Worm (Caenorhabditis elegans) whole organism, L4 larva: ENCODE measurements around the gene dex-1.

Experiments
- D1046.2 ChIP-seq: fragments of 200-800 bp; sonication (Bioruptor generic); IDR thresholded peaks from 2 replicates; pipeline ENCODE4 v1.3.6; 2022; ENCODE audit warnings: missing genetic modification characterization, missing compliant biosample characterization
- F10B5.3 ChIP-seq: sonication (generic microtip); optimal IDR thresholded peaks from 2 replicates; lab custom pipeline; 2016; ENCODE audit warnings: mild to moderate bottlenecking, missing genetic modification characterization, missing compliant biosample characterization
- F26F4.8 ChIP-seq: fragments of 200-800 bp; sonication (Bioruptor generic); conservative IDR thresholded peaks from 2 replicates; pipeline ENCODE4 v1.3.6; 2022; ENCODE audit warnings: missing genetic modification characterization, missing compliant biosample characterization
- F37D6.2 ChIP-seq: sonication (generic microtip); optimal IDR thresholded peaks from 2 replicates; lab custom pipeline; 2016; ENCODE audit warnings: mild to moderate bottlenecking, missing genetic modification characterization, missing compliant biosample characterization
- F49E8.2 ChIP-seq: sonication (generic microtip); optimal IDR thresholded peaks from 2 replicates; lab custom pipeline; 2016; ENCODE audit warnings: missing compliant biosample characterization, mild to moderate bottlenecking, missing genetic modification characterization, borderline replicate concordance
- R02D3.7 ChIP-seq: fragments of 150-350 bp; sonication (generic microtip); optimal IDR thresholded peaks from 3 replicates; lab custom pipeline; 2014; ENCODE audit warnings: missing biosample characterization, missing genetic modification characterization
- T20F7.1 ChIP-seq: fragments of 200-800 bp; sonication (Bioruptor generic); optimal IDR thresholded peaks from 2 replicates; lab custom pipeline; 2018; ENCODE audit warnings: mild to moderate bottlenecking, missing genetic modification characterization, missing compliant biosample characterization
- T26A8.4 ChIP-seq: fragments of 200-800 bp; sonication (Bioruptor generic); IDR thresholded peaks from 2 replicates; pipeline ENCODE4 v1.3.6; 2022; ENCODE audit warnings: missing genetic modification characterization, missing compliant biosample characterization
- Y105C5A.15 ChIP-seq: fragments of 200-800 bp; sonication (Bioruptor generic); IDR thresholded peaks from 2 replicates; pipeline ENCODE4 v1.3.6; 2022; ENCODE audit warnings: missing genetic modification characterization, missing compliant biosample characterization
- Y48G9A.11 ChIP-seq: fragments of 200-800 bp; sonication (Bioruptor generic); IDR thresholded peaks from 2 replicates; pipeline ENCODE4 v1.3.6; 2022; ENCODE audit warnings: missing genetic modification reagents, missing genetic modification characterization, missing compliant biosample characterization
- Y75B8A.6 ChIP-seq: fragments of 200-800 bp; sonication (Bioruptor generic); IDR thresholded peaks from 2 replicates; pipeline ENCODE4 v1.3.6; 2022; ENCODE audit warnings: missing genetic modification reagents, missing genetic modification characterization, missing compliant biosample characterization
- ZK546.5 ChIP-seq, 2 experiments: sonication (generic microtip); optimal IDR thresholded peaks; 2 replicates each; lab custom pipeline; 2017; ENCODE audit warnings: missing biosample characterization in 2 of 2, missing genetic modification characterization in 2 of 2
- aha-1 ChIP-seq: fragments of 150-350 bp; peaks from one replicate; lab custom pipeline; 2014; ENCODE audit warnings: missing biosample characterization, missing genetic modification characterization
- arid-1 ChIP-seq: fragments of 200-800 bp; sonication (Bioruptor generic); conservative IDR thresholded peaks from 2 replicates; pipeline ENCODE4 v1.3.6; 2022; ENCODE audit warnings: missing genetic modification reagents, missing genetic modification characterization, missing compliant biosample characterization
- attf-4 ChIP-seq: sonication (generic microtip); optimal IDR thresholded peaks from 3 replicates; lab custom pipeline; 2017; ENCODE audit warnings: missing biosample characterization, missing genetic modification characterization
- ceh-20 ChIP-seq: fragments of 200-800 bp; sonication (Bioruptor generic); IDR thresholded peaks from 2 replicates; pipeline ENCODE4 v1.3.6; 2022; ENCODE audit warnings: missing genetic modification reagents, missing genetic modification characterization, missing compliant biosample characterization
- ceh-28 ChIP-seq: fragments of 150-350 bp; optimal IDR thresholded peaks from 2 replicates; lab custom pipeline; 2014; ENCODE audit warnings: missing biosample characterization, missing genetic modification reagents, missing genetic modification characterization
- ceh-32 ChIP-seq: sonication (generic microtip); optimal IDR thresholded peaks from 2 replicates; lab custom pipeline; 2016; ENCODE audit warnings: mild to moderate bottlenecking, missing genetic modification characterization, missing compliant biosample characterization; ENCODE audit not compliant: poor library complexity
- ceh-62 ChIP-seq: sonication (generic microtip); optimal IDR thresholded peaks from 2 replicates; lab custom pipeline; 2017; ENCODE audit warnings: missing biosample characterization, missing genetic modification characterization
- ces-1 ChIP-seq: fragments of 150-350 bp; sonication (generic microtip); optimal IDR thresholded peaks from 4 replicates; lab custom pipeline; 2014; ENCODE audit warnings: missing biosample characterization, missing genetic modification reagents, missing genetic modification characterization
- daf-12 ChIP-seq: fragments of 150-350 bp; optimal IDR thresholded peaks from 2 replicates; lab custom pipeline; 2014; ENCODE audit warnings: missing biosample characterization, missing genetic modification reagents, missing genetic modification characterization
- daf-16 ChIP-seq, 3 experiments: sonication (generic microtip); optimal IDR thresholded peaks; 2 replicates each; lab custom pipeline; 2016 to 2017; ENCODE audit warnings: missing genetic modification characterization in 3 of 3, missing genetic modification reagents in 3 of 3, mild to moderate bottlenecking in 2 of 3, missing compliant biosample characterization in 2 of 3, missing biosample characterization in 1 of 3, moderate library complexity in 1 of 3
- daf-8 ChIP-seq: fragments of 200-800 bp; sonication (Bioruptor generic); IDR thresholded peaks from 2 replicates; pipeline ENCODE4 v1.3.6; 2022; ENCODE audit warnings: missing genetic modification characterization, missing compliant biosample characterization
- dmd-9 ChIP-seq: fragments of 200-800 bp; sonication (Bioruptor generic); IDR thresholded peaks from 2 replicates; pipeline ENCODE4 v1.3.6; 2022; ENCODE audit warnings: missing genetic modification reagents, missing genetic modification characterization, missing compliant biosample characterization
- duxl-1 ChIP-seq: sonication (generic microtip); optimal IDR thresholded peaks from 2 replicates; lab custom pipeline; 2016; ENCODE audit warnings: mild to moderate bottlenecking, missing genetic modification characterization, moderate library complexity, missing compliant biosample characterization; ENCODE audit not compliant: poor library complexity
- fkh-10 ChIP-seq: fragments of 150-350 bp; optimal IDR thresholded peaks from 2 replicates; lab custom pipeline; 2014; ENCODE audit warnings: missing biosample characterization, missing genetic modification reagents, missing genetic modification characterization
- fos-1 ChIP-seq: fragments of 150-350 bp; optimal IDR thresholded peaks from 2 replicates; lab custom pipeline; 2014; ENCODE audit warnings: missing biosample characterization, missing genetic modification characterization
- hlh-30 ChIP-seq: sonication (generic microtip); optimal IDR thresholded peaks from 2 replicates; lab custom pipeline; 2017; ENCODE audit warnings: antibody characterized with exemption, mild to moderate bottlenecking, missing genetic modification characterization, missing compliant biosample characterization; ENCODE audit not compliant: insufficient read depth
- lim-7 ChIP-seq: fragments of 200-800 bp; sonication (Bioruptor generic); IDR thresholded peaks from 2 replicates; pipeline ENCODE4 v1.3.6; 2022; ENCODE audit warnings: missing genetic modification characterization, missing compliant biosample characterization
- lin-15B ChIP-seq: fragments of 150-350 bp; sonication (generic microtip); optimal IDR thresholded peaks from 3 replicates; lab custom pipeline; 2014; ENCODE audit warnings: missing biosample characterization, missing genetic modification characterization
- lin-39 ChIP-seq: fragments of 150-350 bp; optimal IDR thresholded peaks from 2 replicates; lab custom pipeline; 2014; ENCODE audit warnings: missing biosample characterization, missing genetic modification reagents, missing genetic modification characterization
- lsy-2 ChIP-seq, 2 experiments: fragments of 150-350 bp in 1 of 2; sonication (generic microtip) in 1 of 2; optimal IDR thresholded peaks; 2 replicates each; lab custom pipeline; 2014 to 2017; ENCODE audit warnings: missing biosample characterization in 2 of 2, missing genetic modification characterization in 2 of 2
- mdl-1 ChIP-seq, 2 experiments: fragments of 150-350 bp in 1 of 2; sonication (generic microtip) in 1 of 2; optimal IDR thresholded peaks; 2 replicates each; lab custom pipeline; 2014 to 2017; ENCODE audit warnings: missing biosample characterization in 2 of 2, missing genetic modification characterization in 2 of 2
- mdt-29 ChIP-seq: fragments of 200-800 bp; sonication (Bioruptor generic); IDR thresholded peaks from 2 replicates; pipeline ENCODE4 v1.3.6; 2022; ENCODE audit warnings: missing genetic modification reagents, missing genetic modification characterization, missing compliant biosample characterization
- mes-2 ChIP-seq: sonication (generic microtip); optimal IDR thresholded peaks from 2 replicates; lab custom pipeline; 2016; ENCODE audit warnings: missing genotype, mild to moderate bottlenecking, missing genetic modification characterization, missing compliant biosample characterization; ENCODE audit not compliant: poor library complexity, severe bottlenecking
- mxl-3 ChIP-seq: fragments of 200-800 bp; sonication (Bioruptor generic); optimal IDR thresholded peaks from 2 replicates; lab custom pipeline; 2018; ENCODE audit warnings: mild to moderate bottlenecking, missing genetic modification characterization, missing compliant biosample characterization
- nhr-102 ChIP-seq: sonication (generic microtip); optimal IDR thresholded peaks from 2 replicates; lab custom pipeline; 2016; ENCODE audit warnings: mild to moderate bottlenecking, missing genetic modification characterization, moderate library complexity, missing compliant biosample characterization
- nhr-111 ChIP-seq: fragments of 200-800 bp; sonication (Bioruptor generic); optimal IDR thresholded peaks from 2 replicates; lab custom pipeline; 2018; ENCODE audit warnings: mild to moderate bottlenecking, missing genetic modification characterization, missing compliant biosample characterization
- nhr-28 ChIP-seq: fragments of 150-350 bp; optimal IDR thresholded peaks from 2 replicates; lab custom pipeline; 2014; ENCODE audit warnings: missing biosample characterization, missing genetic modification characterization
- nhr-41 ChIP-seq: fragments of 200-800 bp; sonication (Bioruptor generic); IDR thresholded peaks from 2 replicates; pipeline ENCODE4 v1.3.6; 2022; ENCODE audit warnings: missing genetic modification reagents, missing genetic modification characterization, missing compliant biosample characterization
- nhr-42 ChIP-seq: fragments of 200-800 bp; sonication (Bioruptor generic); IDR thresholded peaks from 2 replicates; pipeline ENCODE4 v1.3.6; 2022; ENCODE audit warnings: missing genetic modification characterization, missing compliant biosample characterization
- nhr-48 ChIP-seq: sonication (generic microtip); optimal IDR thresholded peaks from 2 replicates; lab custom pipeline; 2016; ENCODE audit warnings: mild to moderate bottlenecking, missing genetic modification characterization, missing compliant biosample characterization
- nhr-6 ChIP-seq: fragments of 150-350 bp; optimal IDR thresholded peaks from 2 replicates; lab custom pipeline; 2014; ENCODE audit warnings: missing biosample characterization, missing genetic modification characterization
- nhr-76 ChIP-seq: fragments of 150-350 bp; optimal IDR thresholded peaks from 2 replicates; lab custom pipeline; 2014; ENCODE audit warnings: missing biosample characterization, missing genetic modification characterization
- nhr-77 ChIP-seq: fragments of 150-350 bp; optimal IDR thresholded peaks from 2 replicates; lab custom pipeline; 2014; ENCODE audit warnings: missing biosample characterization, missing genetic modification characterization
- pqm-1 ChIP-seq: sonication (generic microtip); optimal IDR thresholded peaks from 2 replicates; lab custom pipeline; 2017; ENCODE audit warnings: missing biosample characterization, missing genetic modification characterization
- rbr-2 ChIP-seq: sonication (generic microtip); optimal IDR thresholded peaks from 2 replicates; lab custom pipeline; 2016; ENCODE audit warnings: missing genotype, missing genetic modification characterization, missing compliant biosample characterization
- saeg-2 ChIP-seq: fragments of 200-800 bp; sonication (Bioruptor generic); IDR thresholded peaks from 2 replicates; pipeline ENCODE4 v1.3.6; 2022; ENCODE audit warnings: missing genetic modification reagents, missing genetic modification characterization, missing compliant biosample characterization
- tag-97 ChIP-seq: fragments of 200-800 bp; sonication (Bioruptor generic); IDR thresholded peaks from 2 replicates; pipeline ENCODE4 v1.3.6; 2022; ENCODE audit warnings: missing genetic modification characterization, missing compliant biosample characterization
- tra-1 ChIP-seq: fragments of 200-800 bp; sonication (Bioruptor generic); IDR thresholded peaks from 2 replicates; pipeline ENCODE4 v1.3.6; 2022; ENCODE audit warnings: missing genetic modification reagents, missing genetic modification characterization, missing compliant biosample characterization
- zag-1 ChIP-seq: fragments of 150-350 bp; optimal IDR thresholded peaks from 2 replicates; lab custom pipeline; 2014; ENCODE audit warnings: missing biosample characterization, missing genetic modification characterization

dex-1 gene

DNA sequence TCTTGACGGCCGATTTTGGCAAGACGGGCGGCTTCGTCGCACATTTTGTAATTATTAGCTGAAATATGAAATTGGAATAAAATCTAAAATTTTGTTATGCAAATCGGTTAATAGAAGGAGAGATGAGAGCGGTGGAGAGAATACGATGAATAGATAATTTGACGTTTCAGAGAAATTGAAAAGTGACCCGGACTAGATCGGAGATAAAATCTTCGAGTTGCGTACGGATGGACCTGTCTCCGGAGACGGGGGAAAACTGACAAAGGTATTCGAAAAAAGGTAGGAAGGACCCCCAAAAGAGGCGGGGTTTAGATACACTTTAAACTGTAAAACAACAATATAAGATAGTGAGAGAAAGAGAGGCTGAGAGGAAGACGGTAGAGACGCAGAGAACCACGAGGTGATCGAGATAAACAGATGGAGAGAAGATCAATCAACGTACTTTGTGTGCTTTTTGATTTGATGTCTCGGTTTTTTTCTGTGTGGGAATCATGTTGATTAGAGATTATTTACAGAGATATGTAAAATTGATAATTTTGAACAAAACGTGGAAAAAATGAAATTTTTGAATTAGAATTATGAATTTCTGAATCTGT is 26.3 kb downstream of the dex-1 start, which contains the start of gene F09F7.6 (continued):
- TF ChIP-seq mdl-1 (tag; optimal IDR thresholded peaks at IDR 0.05; lab: Kevin White, UChicago), result peak; percentile 82 to 94
- peak; percentile 92 for TF ChIP-seq hlh-30 (tag; lab: Kevin White, UChicago)
- TF ChIP-seq tra-1 (GFP tag; lab: Robert Waterston, UW), result peak; percentile 74
- TF ChIP-seq lin-39 (tag; lab: Kevin White, UChicago), result no peak
- peak; percentile 21 for TF ChIP-seq mes-2 (tag; lab: Kevin White, UChicago)
- TF ChIP-seq nhr-111, result no peak
- TF ChIP-seq ceh-28 (tag; lab: Kevin White, UChicago), result no peak
- no peak for TF ChIP-seq ZK546.5 (tag; optimal IDR thresholded peaks at IDR 0.05; lab: Kevin White, UChicago)
- no peak for TF ChIP-seq rbr-2
- TF ChIP-seq T26A8.4 (GFP tag; lab: Robert Waterston, UW), result no peak
- TF ChIP-seq nhr-48 (tag; lab: Kevin White, UChicago), result peak; percentile 33
- TF ChIP-seq F49E8.2 (tag; lab: Kevin White, UChicago), result no peak
- no peak for TF ChIP-seq Y105C5A.15 (GFP tag; lab: Robert Waterston, UW)
- no peak for TF ChIP-seq fkh-10 (GFP tag; lab: Kevin White, UChicago)
- TF ChIP-seq nhr-28, result peak; percentile 82
- TF ChIP-seq lim-7 (GFP tag; lab: Robert Waterston, UW), result no peak
- peak; percentile 77 to 80 for TF ChIP-seq daf-16 (GFP tag; optimal IDR thresholded peaks at IDR 0.05; lab: Kevin White, UChicago)
- TF ChIP-seq daf-16 (tag; optimal IDR thresholded peaks at IDR 0.05; lab: Kevin White, UChicago), result peak; percentile 93
- no peak for TF ChIP-seq saeg-2 (GFP tag; lab: Robert Waterston, UW)
- no peak for TF ChIP-seq lin-15B (tag; lab: Kevin White, UChicago)
- TF ChIP-seq mxl-3 (GFP tag; lab: Kevin White, UChicago), result peak; percentile 68
- TF ChIP-seq T20F7.1 (GFP tag; lab: Kevin White, UChicago), result peak; percentile 9
- no peak for TF ChIP-seq duxl-1 (tag; lab: Kevin White, UChicago)
- TF ChIP-seq Y75B8A.6 (GFP tag; lab: Robert Waterston, UW), result no peak
- no peak for TF ChIP-seq attf-4 (tag; lab: Kevin White, UChicago)
- peak; percentile 59; the same call in 1 of the 2 replicates for TF ChIP-seq ceh-20 (GFP tag; lab: Robert Waterston, UW)
- TF ChIP-seq F37D6.2 (tag; lab: Kevin White, UChicago), result no peak
- TF ChIP-seq tag-97 (GFP tag; lab: Robert Waterston, UW), result no peak
- peak; percentile 24 for TF ChIP-seq nhr-102
- TF ChIP-seq F10B5.3 (tag; lab: Kevin White, UChicago), result no peak
- no peak for TF ChIP-seq dmd-9 (GFP tag; lab: Robert Waterston, UW)
- no peak for TF ChIP-seq ces-1 (GFP tag; lab: Kevin White, UChicago)
- TF ChIP-seq Y48G9A.11 (GFP tag; lab: Robert Waterston, UW), result no peak
- no peak for TF ChIP-seq ceh-62 (tag; lab: Kevin White, UChicago)
- no peak for TF ChIP-seq pqm-1 (tag; lab: Kevin White, UChicago)
- no peak for TF ChIP-seq arid-1 (GFP tag; lab: Robert Waterston, UW)
- no peak for TF ChIP-seq R02D3.7
- TF ChIP-seq daf-8 (GFP tag; lab: Robert Waterston, UW), result no peak
- TF ChIP-seq nhr-42, result no peak
- TF ChIP-seq ceh-32 (tag; lab: Kevin White, UChicago), result no peak
- TF ChIP-seq nhr-77 (tag; lab: Kevin White, UChicago), result peak; percentile 84
- peak; percentile 38 for TF ChIP-seq nhr-6
- no peak for TF ChIP-seq D1046.2 (GFP tag; lab: Robert Waterston, UW)
- TF ChIP-seq nhr-76 (tag; lab: Kevin White, UChicago), result no peak
- TF ChIP-seq nhr-41, result no peak
- TF ChIP-seq F26F4.8 (GFP tag; lab: Robert Waterston, UW), result no peak
- no peak for TF ChIP-seq mdt-29 (GFP tag; lab: Robert Waterston, UW)
- no peak for TF ChIP-seq zag-1 (tag; lab: Kevin White, UChicago)
- peak in 1 of 2 experiments; percentile 69 for TF ChIP-seq lsy-2 (tag; optimal IDR thresholded peaks at IDR 0.05; lab: Kevin White, UChicago)
- no peak for TF ChIP-seq daf-12 (tag; lab: Kevin White, UChicago)
- peak; percentile 89 for TF ChIP-seq aha-1
- TF ChIP-seq fos-1 (tag; lab: Kevin White, UChicago), result no peak
